Worm (Caenorhabditis elegans) whole organism, L2 larva: ENCODE results near the gene cdt-2.

Experiments used
- ceh-16 ChIP-seq: fragments of 150-350 bp; optimal IDR thresholded peaks from 2 replicates; lab custom pipeline; 2014; ENCODE audit warnings: missing biosample characterization, missing genetic modification characterization
- fos-1 ChIP-seq: fragments of 150-350 bp; optimal IDR thresholded peaks from 2 replicates; lab custom pipeline; 2014; ENCODE audit warnings: missing biosample characterization, missing genetic modification characterization
- nhr-11 ChIP-seq: fragments of 150-350 bp; optimal IDR thresholded peaks from 2 replicates; lab custom pipeline; 2014; ENCODE audit warnings: missing biosample characterization, missing genetic modification characterization
- snpc-4 ChIP-seq: fragments of 150-350 bp; optimal IDR thresholded peaks from 2 replicates; lab custom pipeline; 2014; ENCODE audit warnings: missing biosample characterization, missing genetic modification characterization

- TF ChIP-seq snpc-4 (tag; lab: Kevin White, UChicago) = no peak
- TF ChIP-seq fos-1 (tag; lab: Kevin White, UChicago) = no peak
- TF ChIP-seq ceh-16 = no peak
- TF ChIP-seq nhr-11 = no peak
These were observed 45.2 kb downstream of the cdt-2 start, which contains the start of gene C30G7.3 for ce11 chrV:14945697-14946096.
